Worm (Caenorhabditis elegans): ENCODE measurements around the gene T06D8.2.

T06D8.2 gene

DNA sequence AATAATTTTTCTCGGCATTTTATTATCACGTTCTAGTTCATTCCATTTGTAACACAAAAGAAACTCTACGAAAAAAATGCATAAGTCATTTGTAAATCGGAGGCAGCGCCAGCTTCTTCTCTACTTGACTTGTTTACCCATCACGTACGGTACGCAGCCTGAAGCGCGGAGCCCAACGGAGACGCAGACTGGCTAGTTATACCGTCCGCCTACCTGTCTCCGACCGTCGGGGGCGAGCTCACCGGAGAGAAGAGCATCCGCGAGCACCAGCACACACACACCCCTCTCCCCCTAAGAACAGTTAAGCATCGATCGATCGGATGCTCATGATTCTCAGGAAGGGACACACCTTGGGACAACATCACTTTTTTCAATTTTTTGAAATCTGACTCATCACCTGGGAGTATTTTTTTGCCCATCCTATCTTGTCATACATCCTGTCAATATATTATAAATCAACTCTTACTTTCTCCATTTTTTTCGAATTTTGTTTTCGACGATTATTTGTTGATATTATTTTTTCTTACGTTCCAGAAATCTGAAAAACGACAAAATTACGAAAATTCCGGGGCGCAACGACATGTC, 4.6 kb upstream of the T06D8.2 start, which contains the start of gene plpr-1:
plpr-1 (plus strand) TSS at position 535 of the 585 bp plus-strand sequence.
- TF ChIP-seq dmd-8 (GFP tag; IDR thresholded peaks at IDR 0.05) (0 out of 2 replicates have a peak, but pooled peaks have one; percentile 22), lir-3 (tag; optimal IDR thresholded peaks at IDR 0.05) (no peak), set-16 (GFP tag; IDR thresholded peaks at IDR 0.05) (peak; percentile 75), pqm-1 (tag; optimal IDR thresholded peaks at IDR 0.05) (no peak), ceh-44 (GFP tag; IDR thresholded peaks at IDR 0.05) (no peak)

DNA sequence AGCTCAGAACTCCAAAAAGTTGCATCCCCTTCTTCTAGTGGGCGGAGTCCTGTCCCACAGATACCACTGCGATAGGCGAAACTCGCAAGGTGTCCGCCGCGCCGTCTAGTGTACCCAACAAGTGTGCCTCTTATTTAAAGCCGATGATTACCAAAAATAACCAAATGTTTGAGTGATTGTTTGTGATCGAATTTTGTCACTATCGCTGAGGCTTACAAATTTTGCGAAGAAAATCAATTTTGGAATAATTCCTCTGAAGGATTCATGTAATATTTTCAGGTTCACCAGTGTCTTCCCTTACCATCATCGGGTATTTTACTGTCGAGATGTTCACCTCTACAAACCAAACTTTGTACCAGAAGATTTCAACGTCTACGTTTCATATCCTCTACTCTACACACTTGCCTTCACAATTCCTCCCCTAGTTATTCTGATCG, 2.4 kb upstream of the T06D8.2 start:
- TF ChIP-seq fos-1 (tag; optimal IDR thresholded peaks at IDR 0.05): no peak
- TF ChIP-seq F44E2.7 (GFP tag; IDR thresholded peaks at IDR 0.05): no peak
- peak; percentile 83 for TF ChIP-seq hmg-1.1 (GFP tag; IDR thresholded peaks at IDR 0.05)
- no peak for TF ChIP-seq Y105C5A.15 (GFP tag; IDR thresholded peaks at IDR 0.05)
- TF ChIP-seq madf-9 (GFP tag; conservative IDR thresholded peaks at IDR 0.05): no peak
- no peak for TF ChIP-seq hif-1 (tag; optimal IDR thresholded peaks at IDR 0.05)
- 0 out of 2 replicates have a peak, but pooled peaks have one; percentile 5 for TF ChIP-seq vab-7 (GFP tag; IDR thresholded peaks at IDR 0.05)
- no peak for TF ChIP-seq ceh-62 (tag; optimal IDR thresholded peaks at IDR 0.05)
- TF ChIP-seq nhr-237 (tag; optimal IDR thresholded peaks at IDR 0.05): peak; percentile 34
- TF ChIP-seq set-16 (GFP tag; IDR thresholded peaks at IDR 0.05): no peak
- peak in 1 of 2 experiments; percentile 18 for TF ChIP-seq mdl-1 (tag; optimal IDR thresholded peaks at IDR 0.05)
- TF ChIP-seq daf-12 (tag; optimal IDR thresholded peaks at IDR 0.05): no peak
- TF ChIP-seq nhr-42 (GFP tag; IDR thresholded peaks at IDR 0.05): peak; percentile 78; the same call in 1 of the 2 replicates
- TF ChIP-seq zip-11 (GFP tag; IDR thresholded peaks at IDR 0.05): no peak
- peak; percentile 62 for TF ChIP-seq aha-1 (tag)
- TF ChIP-seq lin-1 (GFP tag; IDR thresholded peaks at IDR 0.05): no peak
- TF ChIP-seq ctbp-1 (GFP tag; IDR thresholded peaks at IDR 0.05): no peak
- TF ChIP-seq Y75B8A.6 (GFP tag; IDR thresholded peaks at IDR 0.05): 0 out of 2 replicates have a peak, but pooled peaks have one; percentile 34
- TF ChIP-seq ztf-7 (tag; optimal IDR thresholded peaks at IDR 0.05): peak; percentile 31
- peak; percentile 85 for TF ChIP-seq snpc-1.2 (GFP tag; IDR thresholded peaks at IDR 0.05)
- TF ChIP-seq ces-1 (GFP tag; optimal IDR thresholded peaks at IDR 0.05): no peak
- 0 out of 2 replicates have a peak, but pooled peaks have one; percentile 51 for TF ChIP-seq arid-1 (GFP tag; conservative IDR thresholded peaks at IDR 0.05)
- TF ChIP-seq lir-3 (tag; optimal IDR thresholded peaks at IDR 0.05): no peak
- peak; percentile 47 for TF ChIP-seq nhr-77 (tag; optimal IDR thresholded peaks at IDR 0.05)
- TF ChIP-seq egl-43 (GFP tag; IDR thresholded peaks at IDR 0.05): no peak
- peak; percentile 85 for TF ChIP-seq dve-1 (tag; optimal IDR thresholded peaks at IDR 0.05; ENCODE audit: insufficient read depth)
- peak; percentile 44 for TF ChIP-seq nhr-48 (tag; optimal IDR thresholded peaks at IDR 0.05)
- TF ChIP-seq lin-39 (tag; optimal IDR thresholded peaks at IDR 0.05): no peak
- no peak for TF ChIP-seq dmd-8 (GFP tag; IDR thresholded peaks at IDR 0.05)
- TF ChIP-seq daf-8 (GFP tag; IDR thresholded peaks at IDR 0.05): no peak
- peak; percentile 67; the same call in 1 of the 2 replicates for TF ChIP-seq daf-19 (GFP tag; conservative IDR thresholded peaks at IDR 0.05)
- TF ChIP-seq sdz-12 (GFP tag; optimal IDR thresholded peaks at IDR 0.05): no peak
- no peak for TF ChIP-seq nhr-11 (tag; optimal IDR thresholded peaks at IDR 0.05)
- TF ChIP-seq spr-3 (GFP tag; optimal IDR thresholded peaks at IDR 0.05): peak; percentile 59
- peak; percentile 86 for TF ChIP-seq nhr-102 (tag; optimal IDR thresholded peaks at IDR 0.05)
- TF ChIP-seq nhr-25 (tag; optimal IDR thresholded peaks at IDR 0.05; ENCODE audit: borderline replicate concordance, insufficient read depth): no peak
- no peak for TF ChIP-seq F26F4.8 (GFP tag; conservative IDR thresholded peaks at IDR 0.05)
- no peak for TF ChIP-seq unc-39 (tag; optimal IDR thresholded peaks at IDR 0.05)
- no peak for TF ChIP-seq attf-4 (tag; optimal IDR thresholded peaks at IDR 0.05)
- TF ChIP-seq lin-15B (tag; optimal IDR thresholded peaks at IDR 0.05): no peak
- TF ChIP-seq nhr-6 (tag; optimal IDR thresholded peaks at IDR 0.05): peak; percentile 71
- TF ChIP-seq ama-1 (optimal IDR thresholded peaks at IDR 0.05): peak; percentile 98
- no peak for TF ChIP-seq lin-29 (GFP tag; IDR thresholded peaks at IDR 0.05)
- TF ChIP-seq F49E8.2 (tag; optimal IDR thresholded peaks at IDR 0.05; ENCODE audit: borderline replicate concordance): peak; percentile 90
- no peak for TF ChIP-seq madf-5 (GFP tag; IDR thresholded peaks at IDR 0.05)
- TF ChIP-seq tra-1 (GFP tag; IDR thresholded peaks at IDR 0.05): peak; percentile 61; the same call in 1 of the 2 replicates
